Worm (Caenorhabditis elegans): ENCODE measurements around the gene F19B10.2.

ce11 chrII:3675176-3675575 lies at the start of gene F19B10.2:
- TF ChIP-seq ama-1 (optimal IDR thresholded peaks at IDR 0.05) (no peak), sea-1 (GFP tag; conservative IDR thresholded peaks at IDR 0.05) (no peak), F13C5.2 (tag; optimal IDR thresholded peaks at IDR 0.05) (no peak), scrt-1 (GFP tag; IDR thresholded peaks at IDR 0.05) (no peak), ets-7 (tag; optimal IDR thresholded peaks at IDR 0.05) (no peak), flt-1 (GFP tag; IDR thresholded peaks at IDR 0.05) (no peak), hnd-1 (tag; optimal IDR thresholded peaks at IDR 0.05) (no peak), tbx-11 (GFP tag; IDR thresholded peaks at IDR 0.05) (no peak), ceh-13 (GFP tag; optimal IDR thresholded peaks at IDR 0.05) (no peak), ceh-36 (tag; optimal IDR thresholded peaks at IDR 0.05) (no peak), hmbx-1 (tag; optimal IDR thresholded peaks at IDR 0.05) (no peak), tbx-37 (GFP tag; conservative IDR thresholded peaks at IDR 0.05) (no peak), pes-1 (GFP tag; IDR thresholded peaks at IDR 0.05) (no peak), hmg-4 (GFP tag; optimal IDR thresholded peaks at IDR 0.05) (no peak)
